Worm (Caenorhabditis elegans) whole organism, early embryonic: ENCODE measurements around the gene Y43F8C.11.
A peak's percentile ranks its signal among the peaks of the same experiment; 100 is the strongest.

Experiments
- B0310.2 ChIP-seq: sonication (generic microtip); optimal IDR thresholded peaks from 2 replicates; lab custom pipeline; 2016; ENCODE audit warnings: mild to moderate bottlenecking, missing genetic modification characterization, missing compliant biosample characterization
- F13C5.2 ChIP-seq: sonication (generic microtip); optimal IDR thresholded peaks from 2 replicates; lab custom pipeline; 2017; ENCODE audit warnings: mild to moderate bottlenecking, missing genetic modification characterization, inconsistent platforms, missing compliant biosample characterization
- aly-1 ChIP-seq: sonication (generic microtip); optimal IDR thresholded peaks from 2 replicates; lab custom pipeline; 2016; ENCODE audit warnings: missing genetic modification characterization, missing compliant biosample characterization
- ama-1 ChIP-seq: fragments of 150-350 bp; optimal IDR thresholded peaks from 2 replicates; lab custom pipeline; 2014
- ceh-36 ChIP-seq: sonication (generic microtip); optimal IDR thresholded peaks from 2 replicates; lab custom pipeline; 2016; ENCODE audit warnings: missing genetic modification characterization, inconsistent platforms, missing compliant biosample characterization
- flt-1 ChIP-seq: fragments of 200-800 bp; sonication (Bioruptor generic); IDR thresholded peaks from 2 replicates; pipeline ENCODE4 v1.3.6; 2022; ENCODE audit warnings: missing genetic modification characterization, missing compliant biosample characterization
- hmg-4 ChIP-seq: fragments of 200-800 bp; sonication (Bioruptor generic); optimal IDR thresholded peaks from 2 replicates; lab custom pipeline; 2018; ENCODE audit warnings: mild to moderate bottlenecking, missing genetic modification characterization, missing compliant biosample characterization
- sea-1 ChIP-seq: fragments of 200-800 bp; sonication (Bioruptor generic); conservative IDR thresholded peaks from 2 replicates; pipeline ENCODE4 v1.3.6; 2022; ENCODE audit warnings: missing genetic modification characterization, missing compliant biosample characterization
- tbx-37 ChIP-seq: fragments of 200-800 bp; sonication (Bioruptor generic); conservative IDR thresholded peaks from 2 replicates; pipeline ENCODE4 v1.3.6; 2022; ENCODE audit warnings: missing genetic modification reagents, missing genetic modification characterization, missing compliant biosample characterization
- tra-4 ChIP-seq: sonication (generic microtip); optimal IDR thresholded peaks from 2 replicates; lab custom pipeline; 2017; ENCODE audit warnings: missing genetic modification characterization, missing compliant biosample characterization

DNA sequence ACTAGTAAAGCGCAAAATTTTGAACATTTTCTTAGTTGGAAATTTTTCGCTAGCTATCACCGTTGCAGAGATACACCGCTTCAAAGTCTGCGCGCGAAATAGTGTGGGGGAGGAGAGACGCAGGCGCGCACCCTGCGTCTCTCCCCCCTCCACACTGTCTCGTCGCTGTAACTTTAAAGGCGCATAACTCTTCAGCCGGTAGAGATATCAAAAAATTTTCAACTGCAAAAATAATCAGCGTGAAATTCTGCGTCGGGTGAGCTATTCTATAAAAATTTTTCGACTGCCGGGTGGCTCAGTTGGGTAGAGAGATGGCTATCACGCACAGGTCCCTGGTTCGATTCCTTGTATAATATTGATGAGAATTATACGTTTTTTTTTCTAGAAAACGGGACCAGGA lies 40.5 kb upstream of the Y43F8C.11 start:
- TF ChIP-seq ama-1 (lab: Kevin White, UChicago) (no peak), tbx-37 (GFP tag; lab: Robert Waterston, UW) (no peak), F13C5.2 (tag; lab: Kevin White, UChicago) (no peak), aly-1 (tag; lab: Kevin White, UChicago) (no peak), flt-1 (GFP tag; lab: Robert Waterston, UW) (no peak), B0310.2 (tag; lab: Kevin White, UChicago) (no peak), hmg-4 (GFP tag; lab: Kevin White, UChicago) (peak; percentile 37), ceh-36 (tag; lab: Kevin White, UChicago) (no peak), tra-4 (no peak), sea-1 (GFP tag; lab: Robert Waterston, UW) (no peak)
